Worm (Caenorhabditis elegans) whole organism, early embryonic: ENCODE results near the gene ZK632.14.

Experiments
- B0310.2 ChIP-seq: sonication (generic microtip); optimal IDR thresholded peaks from 2 replicates; lab custom pipeline; 2016; ENCODE audit warnings: mild to moderate bottlenecking, missing genetic modification characterization, missing compliant biosample characterization
- F13C5.2 ChIP-seq: sonication (generic microtip); optimal IDR thresholded peaks from 2 replicates; lab custom pipeline; 2017; ENCODE audit warnings: mild to moderate bottlenecking, missing genetic modification characterization, inconsistent platforms, missing compliant biosample characterization
- aly-1 ChIP-seq: sonication (generic microtip); optimal IDR thresholded peaks from 2 replicates; lab custom pipeline; 2016; ENCODE audit warnings: missing genetic modification characterization, missing compliant biosample characterization
- ama-1 ChIP-seq: fragments of 150-350 bp; optimal IDR thresholded peaks from 2 replicates; lab custom pipeline; 2014
- ceh-13 ChIP-seq: fragments of 200-800 bp; sonication (Bioruptor generic); optimal IDR thresholded peaks from 2 replicates; lab custom pipeline; 2018; ENCODE audit warnings: mild to moderate bottlenecking, missing genetic modification characterization, missing compliant biosample characterization
- ceh-36 ChIP-seq: sonication (generic microtip); optimal IDR thresholded peaks from 2 replicates; lab custom pipeline; 2016; ENCODE audit warnings: missing genetic modification characterization, inconsistent platforms, missing compliant biosample characterization
- ets-7 ChIP-seq: sonication (generic microtip); optimal IDR thresholded peaks from 2 replicates; lab custom pipeline; 2016; ENCODE audit warnings: missing genotype, missing genetic modification characterization, missing compliant biosample characterization
- flt-1 ChIP-seq: fragments of 200-800 bp; sonication (Bioruptor generic); IDR thresholded peaks from 2 replicates; pipeline ENCODE4 v1.3.6; 2022; ENCODE audit warnings: missing genetic modification characterization, missing compliant biosample characterization
- hmbx-1 ChIP-seq: sonication (generic microtip); optimal IDR thresholded peaks from 2 replicates; lab custom pipeline; 2016; ENCODE audit warnings: mild to moderate bottlenecking, missing genetic modification characterization, missing compliant biosample characterization
- hmg-4 ChIP-seq: fragments of 200-800 bp; sonication (Bioruptor generic); optimal IDR thresholded peaks from 2 replicates; lab custom pipeline; 2018; ENCODE audit warnings: mild to moderate bottlenecking, missing genetic modification characterization, missing compliant biosample characterization
- hnd-1 ChIP-seq: sonication (generic microtip); optimal IDR thresholded peaks from 2 replicates; lab custom pipeline; 2016; ENCODE audit warnings: missing genetic modification characterization, missing compliant biosample characterization
- pes-1 ChIP-seq: fragments of 200-800 bp; sonication (Bioruptor generic); IDR thresholded peaks from 2 replicates; pipeline ENCODE4 v1.3.6; 2022; ENCODE audit warnings: missing genetic modification reagents, missing genetic modification characterization, missing compliant biosample characterization
- scrt-1 ChIP-seq: fragments of 200-800 bp; sonication (Bioruptor generic); IDR thresholded peaks from 2 replicates; pipeline ENCODE4 v1.3.6; 2022; ENCODE audit warnings: missing genetic modification characterization, missing compliant biosample characterization
- sea-1 ChIP-seq: fragments of 200-800 bp; sonication (Bioruptor generic); conservative IDR thresholded peaks from 2 replicates; pipeline ENCODE4 v1.3.6; 2022; ENCODE audit warnings: missing genetic modification characterization, missing compliant biosample characterization
- tbx-11 ChIP-seq: fragments of 200-800 bp; sonication (Bioruptor generic); IDR thresholded peaks from 2 replicates; pipeline ENCODE4 v1.3.6; 2022; ENCODE audit warnings: missing genetic modification characterization, missing compliant biosample characterization
- tbx-37 ChIP-seq: fragments of 200-800 bp; sonication (Bioruptor generic); conservative IDR thresholded peaks from 2 replicates; pipeline ENCODE4 v1.3.6; 2022; ENCODE audit warnings: missing genetic modification reagents, missing genetic modification characterization, missing compliant biosample characterization
- tra-4 ChIP-seq: sonication (generic microtip); optimal IDR thresholded peaks from 2 replicates; lab custom pipeline; 2017; ENCODE audit warnings: missing genetic modification characterization, missing compliant biosample characterization

Gene ZK632.14

ce11 chrIII:9827163-9827951 lies 14.1 kb downstream of the ZK632.14 start, which contains the start of the genes ZK632.10 and ZK632.11:
TSS of gene ZK632.10 (minus strand) at chrIII:9827722.
TSS of gene ZK632.11 (plus strand) at chrIII:9827915.
- TF ChIP-seq ama-1 (lab: Kevin White, UChicago): no peak

- no peak for TF ChIP-seq tra-4 (tag; lab: Kevin White, UChicago)
- TF ChIP-seq ama-1 (lab: Kevin White, UChicago): no peak
- TF ChIP-seq sea-1 (GFP tag; lab: Robert Waterston, UW): no peak
- no peak for TF ChIP-seq aly-1 (tag; lab: Kevin White, UChicago)
- TF ChIP-seq tbx-11 (GFP tag; lab: Robert Waterston, UW): no peak
- TF ChIP-seq pes-1 (GFP tag; lab: Robert Waterston, UW): no peak
- TF ChIP-seq ceh-36 (tag; lab: Kevin White, UChicago): no peak
- no peak for TF ChIP-seq B0310.2 (tag; lab: Kevin White, UChicago)
- no peak for TF ChIP-seq tbx-37
- TF ChIP-seq flt-1 (GFP tag; lab: Robert Waterston, UW): no peak
- no peak for TF ChIP-seq hmg-4 (GFP tag; lab: Kevin White, UChicago)
Measured at ce11 chrIII:9830502-9830901, 17.3 kb downstream of the ZK632.14 start, which contains the start of gene ZK632.12. TSS of gene ZK632.12 (plus strand) at chrIII:9830802.

DNA sequence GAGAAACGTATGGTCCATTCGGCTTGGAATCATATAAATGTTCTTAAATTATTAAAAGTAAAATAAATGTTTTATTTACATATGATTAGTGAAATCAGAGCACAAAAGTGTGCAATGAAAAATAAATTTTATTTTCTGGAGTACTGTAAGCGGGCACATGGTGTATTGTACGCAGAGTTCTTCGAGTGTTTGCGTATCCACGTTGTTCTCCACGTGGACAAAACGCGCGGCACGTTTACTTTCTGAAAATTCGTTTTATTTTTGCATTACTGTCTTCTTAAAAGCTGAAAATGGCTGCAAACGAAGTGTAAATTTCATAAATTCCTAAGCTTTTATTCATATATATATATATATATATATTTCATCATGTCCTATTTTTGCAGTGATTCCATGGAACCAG lies 19.3 kb downstream of the ZK632.14 start:
- TF ChIP-seq F13C5.2: no peak

- TF ChIP-seq F13C5.2 (no peak), ceh-36 (tag; lab: Kevin White, UChicago) (no peak), tbx-11 (GFP tag; lab: Robert Waterston, UW) (no peak), B0310.2 (tag; lab: Kevin White, UChicago) (no peak), tra-4 (tag; lab: Kevin White, UChicago) (no peak), ama-1 (lab: Kevin White, UChicago) (no peak), aly-1 (tag; lab: Kevin White, UChicago) (no peak)
Measured at ce11 chrIII:9834888-9835287, 21.6 kb downstream of the ZK632.14 start, which contains the start of gene K11H3.8. TSS of gene K11H3.8 (plus strand) at chrIII:9835188.

ce11 chrIII:9843715-9844114 lies 30.5 kb downstream of the ZK632.14 start, which contains the start of gene K11H3.5:
TSS of gene K11H3.5 (plus strand) at chrIII:9843768.
- TF ChIP-seq aly-1 (tag; lab: Kevin White, UChicago) (no peak), scrt-1 (no peak), ama-1 (lab: Kevin White, UChicago) (no peak), ceh-36 (tag; lab: Kevin White, UChicago) (no peak), hmbx-1 (no peak), sea-1 (GFP tag; lab: Robert Waterston, UW) (no peak), ceh-13 (GFP tag; lab: Kevin White, UChicago) (no peak), tbx-11 (GFP tag; lab: Robert Waterston, UW) (no peak), B0310.2 (tag; lab: Kevin White, UChicago) (no peak), pes-1 (GFP tag; lab: Robert Waterston, UW) (no peak), ets-7 (tag; lab: Kevin White, UChicago) (no peak), tra-4 (tag; lab: Kevin White, UChicago) (no peak), hmg-4 (GFP tag; lab: Kevin White, UChicago) (no peak)

ce11 chrIII:9846093-9846492 lies 32.8 kb downstream of the ZK632.14 start, which contains the start of gene K11H3.2:
TSS of gene K11H3.2 (plus strand) at chrIII:9846393.
- TF ChIP-seq ceh-36 (tag; lab: Kevin White, UChicago) (no peak), hmbx-1 (no peak), aly-1 (tag; lab: Kevin White, UChicago) (no peak), B0310.2 (tag; lab: Kevin White, UChicago) (no peak), ceh-13 (GFP tag; lab: Kevin White, UChicago) (no peak), scrt-1 (no peak), pes-1 (GFP tag; lab: Robert Waterston, UW) (no peak), tbx-37 (no peak), tra-4 (tag; lab: Kevin White, UChicago) (no peak), hmg-4 (GFP tag; lab: Kevin White, UChicago) (no peak), ets-7 (tag; lab: Kevin White, UChicago) (no peak), F13C5.2 (no peak), flt-1 (GFP tag; lab: Robert Waterston, UW) (no peak), ama-1 (lab: Kevin White, UChicago) (no peak), sea-1 (GFP tag; lab: Robert Waterston, UW) (no peak), hnd-1 (no peak), tbx-11 (GFP tag; lab: Robert Waterston, UW) (no peak)

DNA sequence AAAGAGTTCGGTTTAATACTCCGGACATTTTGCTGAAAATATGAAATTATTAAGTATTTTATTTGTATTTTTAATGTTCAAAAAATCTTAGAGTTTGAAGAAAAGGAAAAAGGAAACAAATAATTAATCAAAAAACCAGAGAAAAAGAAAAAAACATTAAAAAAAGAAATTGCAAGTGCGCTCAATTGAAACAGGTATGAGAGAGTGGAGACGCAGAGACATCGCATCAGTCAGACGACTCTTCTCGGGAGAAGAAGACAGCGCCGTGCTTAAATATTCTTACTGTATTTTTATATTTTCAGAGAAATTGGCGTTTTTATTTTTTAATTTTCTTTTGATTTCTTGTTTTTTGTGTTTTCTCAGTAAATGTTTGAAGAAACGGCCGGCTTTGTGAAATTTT lies 34.8 kb downstream of the ZK632.14 start, which contains the start of gene mrpl-36:
Gene mrpl-36, minus strand, starts transcription at position 34 of the 400 bp plus-strand sequence.
- TF ChIP-seq tbx-11 (GFP tag; lab: Robert Waterston, UW) (no peak), scrt-1 (no peak), hmg-4 (GFP tag; lab: Kevin White, UChicago) (no peak), aly-1 (tag; lab: Kevin White, UChicago) (no peak), tra-4 (tag; lab: Kevin White, UChicago) (no peak), tbx-37 (no peak)

ce11 chrIII:9848603-9849002 lies 35.4 kb downstream of the ZK632.14 start:
- no peak for TF ChIP-seq scrt-1
- no peak for TF ChIP-seq tbx-37
- TF ChIP-seq ama-1 (lab: Kevin White, UChicago): no peak
- no peak for TF ChIP-seq tbx-11 (GFP tag; lab: Robert Waterston, UW)
- no peak for TF ChIP-seq F13C5.2
- no peak for TF ChIP-seq hmg-4 (GFP tag; lab: Kevin White, UChicago)
- no peak for TF ChIP-seq ets-7 (tag; lab: Kevin White, UChicago)
- no peak for TF ChIP-seq ceh-36 (tag; lab: Kevin White, UChicago)
